Worm (Caenorhabditis elegans): ENCODE data around the gene K02D10.8.

The K02D10.8 gene

ce11 chrIII:8786077-8786476 is at the start of gene K02D10.8:
K02D10.8 (plus strand) TSS chrIII:8786377.
- TF ChIP-seq unc-62 (GFP tag; optimal IDR thresholded peaks at IDR 0.05) = no peak

- TF ChIP-seq unc-62 (GFP tag; optimal IDR thresholded peaks at IDR 0.05) = no peak
Measured at ce11 chrIII:8737391-8737790, 48.8 kb upstream of the K02D10.8 start.

- no peak for TF ChIP-seq unc-62 (GFP tag; optimal IDR thresholded peaks at IDR 0.05)
Measured at ce11 chrIII:8738289-8738688, 47.9 kb upstream of the K02D10.8 start.

- TF ChIP-seq unc-62 (GFP tag; optimal IDR thresholded peaks at IDR 0.05) = no peak
Measured at ce11 chrIII:8739126-8739525, 47.1 kb upstream of the K02D10.8 start.

- no peak for TF ChIP-seq unc-62 (GFP tag; optimal IDR thresholded peaks at IDR 0.05)
Measured at ce11 chrIII:8739786-8740185, 46.4 kb upstream of the K02D10.8 start.

- TF ChIP-seq unc-62 (GFP tag; optimal IDR thresholded peaks at IDR 0.05) = no peak
Measured at ce11 chrIII:8741276-8741860, 44.8 kb upstream of the K02D10.8 start, which contains the start of gene pdhk-2. pdhk-2 (minus strand) TSS chrIII:8741412.

- no peak for TF ChIP-seq unc-62 (GFP tag; optimal IDR thresholded peaks at IDR 0.05)
Measured at ce11 chrIII:8741955-8742354, 44.2 kb upstream of the K02D10.8 start.

ce11 chrIII:8742584-8742983 is 43.6 kb upstream of the K02D10.8 start:
- no peak for TF ChIP-seq unc-62 (GFP tag; optimal IDR thresholded peaks at IDR 0.05)

ce11 chrIII:8743796-8744404 is 42.3 kb upstream of the K02D10.8 start, which contains the start of gene ZK370.6:
ZK370.6 (minus strand) TSS chrIII:8743846.
- TF ChIP-seq unc-62 (GFP tag; optimal IDR thresholded peaks at IDR 0.05) = no peak

ce11 chrIII:8744765-8745164 is 41.4 kb upstream of the K02D10.8 start:
- TF ChIP-seq unc-62 (GFP tag; optimal IDR thresholded peaks at IDR 0.05) = no peak

ce11 chrIII:8745214-8745613 is 41.0 kb upstream of the K02D10.8 start:
- TF ChIP-seq unc-62 (GFP tag; optimal IDR thresholded peaks at IDR 0.05) = no peak

- TF ChIP-seq unc-62 (GFP tag; optimal IDR thresholded peaks at IDR 0.05) = no peak
Measured at ce11 chrIII:8748620-8749019, 37.6 kb upstream of the K02D10.8 start.

- TF ChIP-seq unc-62 (GFP tag; optimal IDR thresholded peaks at IDR 0.05) = no peak
Measured at ce11 chrIII:8749487-8749886, 36.7 kb upstream of the K02D10.8 start, which contains the start of gene sma-2. sma-2 (plus strand) TSS chrIII:8749680.

ce11 chrIII:8750606-8751005 is 35.6 kb upstream of the K02D10.8 start, which contains the start of gene ugtp-1:
ugtp-1 (minus strand) TSS chrIII:8750706.
- TF ChIP-seq unc-62 (GFP tag; optimal IDR thresholded peaks at IDR 0.05) = no peak

ce11 chrIII:8754682-8755081 is 31.5 kb upstream of the K02D10.8 start, which contains the start of gene tomm-70:
tomm-70 (minus strand) TSS chrIII:8754750.
- TF ChIP-seq unc-62 (GFP tag; optimal IDR thresholded peaks at IDR 0.05) = no peak

- TF ChIP-seq unc-62 (GFP tag; optimal IDR thresholded peaks at IDR 0.05) = no peak
Measured at ce11 chrIII:8761040-8761654, 25.0 kb upstream of the K02D10.8 start, which contains the start of gene aak-1. aak-1 (minus strand) TSS chrIII:8761090.

ce11 chrIII:8762016-8762415 is 24.2 kb upstream of the K02D10.8 start:
- no peak for TF ChIP-seq unc-62 (GFP tag; optimal IDR thresholded peaks at IDR 0.05)
